Fruit fly (Drosophila melanogaster): ENCODE measurements around the gene CG13305.

- TF ChIP-seq Pif1A (GFP tag; optimal IDR thresholded peaks at IDR 0.05) (peak; percentile 11), CG4496 (GFP tag; IDR thresholded peaks at IDR 0.05) (0 out of 3 replicates have a peak, but pooled peaks have one; percentile 24)
Measured at dm6 chr3L:8684419-8685081, 37.9 kb upstream of the CG13305 start.

All from whole organism, pupa.